Worm (Caenorhabditis elegans): ENCODE data around the gene abts-3.

Gene abts-3

ce11 chrII:6176154-6176897 is 43.6 kb downstream of the abts-3 start:
- TF ChIP-seq unc-39 (tag; optimal IDR thresholded peaks at IDR 0.05) (no peak), ham-2 (GFP tag; optimal IDR thresholded peaks at IDR 0.05) (no peak), elt-1 (tag; optimal IDR thresholded peaks at IDR 0.05; ENCODE audit: borderline replicate concordance, insufficient read depth) (peak; percentile 59), ztf-11 (tag; optimal IDR thresholded peaks at IDR 0.05) (no peak)

DNA sequence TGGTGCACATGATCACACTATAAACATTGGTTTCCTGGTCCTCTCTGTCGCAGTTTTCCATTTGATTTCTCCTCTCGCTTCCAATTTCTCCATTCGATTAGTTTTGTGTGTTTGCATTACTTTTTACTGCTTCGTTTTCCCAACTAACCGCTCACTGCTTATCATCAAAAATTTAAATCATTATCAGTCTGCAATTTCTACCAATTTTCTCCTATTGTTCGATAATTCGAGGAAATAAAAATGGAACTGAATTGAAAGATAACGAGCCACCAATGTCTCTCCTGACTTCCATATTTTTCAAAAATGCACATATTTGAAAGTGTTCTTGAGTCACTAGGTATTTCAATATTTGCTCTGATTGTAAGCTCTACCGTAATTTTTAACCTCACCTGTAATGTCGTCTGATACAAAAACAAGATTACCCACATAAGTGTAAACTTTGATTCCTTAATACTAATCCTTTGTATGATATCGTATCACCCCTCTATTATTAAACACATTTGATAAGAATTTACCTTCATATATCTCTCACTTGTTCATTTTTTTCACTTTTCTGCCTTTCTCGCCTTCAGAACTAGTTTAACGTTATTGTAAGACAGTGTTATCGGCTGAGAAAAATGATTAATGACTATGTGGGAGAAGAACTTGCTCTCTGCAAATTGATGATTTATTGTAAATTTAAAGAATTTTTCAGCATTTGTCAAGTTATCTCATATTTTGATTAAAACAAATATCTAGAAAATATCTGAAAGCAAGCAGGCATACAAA is 45.5 kb downstream of the abts-3 start:
- no peak for TF ChIP-seq sptf-1 (tag; optimal IDR thresholded peaks at IDR 0.05)
- no peak for TF ChIP-seq mab-5 (tag; optimal IDR thresholded peaks at IDR 0.05)
- TF ChIP-seq ces-1 (GFP tag; optimal IDR thresholded peaks at IDR 0.05) = no peak
- no peak for TF ChIP-seq mls-2 (tag; optimal IDR thresholded peaks at IDR 0.05)
- no peak for TF ChIP-seq cnd-1 (tag; optimal IDR thresholded peaks at IDR 0.05)
- TF ChIP-seq lin-32 (GFP tag; optimal IDR thresholded peaks at IDR 0.05) = no peak
- TF ChIP-seq M03D4.4 (tag; optimal IDR thresholded peaks at IDR 0.05) = no peak
- TF ChIP-seq sem-2 (GFP tag; optimal IDR thresholded peaks at IDR 0.05) = no peak
- TF ChIP-seq snpc-4 (tag; optimal IDR thresholded peaks at IDR 0.05) = no peak
- no peak for TF ChIP-seq nhr-28 (tag; optimal IDR thresholded peaks at IDR 0.05)
- TF ChIP-seq ham-2 (GFP tag; optimal IDR thresholded peaks at IDR 0.05) = no peak

DNA sequence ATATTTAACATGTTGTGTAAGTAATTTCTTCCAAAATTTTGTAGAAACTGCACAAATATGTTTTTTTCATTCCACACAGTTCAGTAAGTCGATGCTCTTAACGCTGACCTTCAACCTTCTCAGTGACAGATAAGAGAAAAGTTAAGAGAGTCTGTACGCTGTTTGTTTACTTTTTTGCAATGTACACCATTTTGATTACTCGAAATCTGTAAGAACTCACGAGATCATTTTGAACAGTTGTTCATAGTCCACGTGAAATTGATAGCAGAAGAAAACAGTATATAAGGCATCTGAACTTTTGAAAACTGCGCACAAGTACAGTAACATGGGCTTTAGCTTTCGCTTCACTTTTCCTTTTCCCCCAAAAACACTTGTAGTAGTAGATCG is 46.0 kb downstream of the abts-3 start:
- no peak for TF ChIP-seq elt-1 (tag; optimal IDR thresholded peaks at IDR 0.05; ENCODE audit: borderline replicate concordance, insufficient read depth)
- TF ChIP-seq zip-8 (tag; optimal IDR thresholded peaks at IDR 0.05) = no peak
- no peak for TF ChIP-seq drap-1 (GFP tag; optimal IDR thresholded peaks at IDR 0.05)
- TF ChIP-seq sptf-1 (tag; optimal IDR thresholded peaks at IDR 0.05) = no peak
- TF ChIP-seq bed-3 (GFP tag; optimal IDR thresholded peaks at IDR 0.05) = no peak

DNA sequence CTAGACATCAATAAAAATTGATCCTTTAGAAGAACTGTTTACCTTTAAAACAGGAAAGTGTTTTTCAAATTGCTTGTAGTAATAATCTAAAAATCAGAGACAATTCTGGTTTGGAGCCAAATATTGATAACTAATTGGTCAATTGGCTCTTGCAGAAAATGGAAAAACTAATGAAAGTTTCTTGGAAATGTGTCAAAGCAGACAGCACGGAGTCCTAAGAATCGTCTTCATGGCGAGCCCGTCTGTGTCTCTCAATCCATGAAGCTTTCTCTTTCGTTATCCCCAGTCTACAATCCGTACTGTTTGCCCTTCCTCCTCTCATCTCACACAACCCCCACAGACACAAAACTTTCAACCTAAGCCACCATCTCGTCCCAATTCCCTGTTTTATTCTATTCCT is 46.8 kb downstream of the abts-3 start, which contains the start of gene F40H3.1:
F40H3.1 (plus strand) TSS at position 301 of the 400 bp plus-strand sequence.
- TF ChIP-seq ceh-39 (tag; optimal IDR thresholded peaks at IDR 0.05) = no peak
- TF ChIP-seq unc-39 (tag; optimal IDR thresholded peaks at IDR 0.05) = no peak
- TF ChIP-seq ceh-83 (GFP tag; optimal IDR thresholded peaks at IDR 0.05) = no peak
- no peak for TF ChIP-seq M03D4.4 (tag; optimal IDR thresholded peaks at IDR 0.05)
- no peak for TF ChIP-seq ces-1 (GFP tag; optimal IDR thresholded peaks at IDR 0.05)
- TF ChIP-seq mep-1 (tag; optimal IDR thresholded peaks at IDR 0.05) = no peak
- TF ChIP-seq drap-1 (GFP tag; optimal IDR thresholded peaks at IDR 0.05) = no peak
- TF ChIP-seq elt-1 (tag; optimal IDR thresholded peaks at IDR 0.05; ENCODE audit: borderline replicate concordance, insufficient read depth) = no peak
- TF ChIP-seq hlh-1 (tag; optimal IDR thresholded peaks at IDR 0.05) = no peak
- no peak for TF ChIP-seq pha-4 (tag; optimal IDR thresholded peaks at IDR 0.05)
- no peak for TF ChIP-seq blmp-1 (tag; optimal IDR thresholded peaks at IDR 0.05)
- no peak for TF ChIP-seq nhr-12 (tag; optimal IDR thresholded peaks at IDR 0.05)
- no peak for TF ChIP-seq unc-62 (GFP tag; optimal IDR thresholded peaks at IDR 0.05)
- no peak for TF ChIP-seq sptf-1 (tag; optimal IDR thresholded peaks at IDR 0.05)
- no peak for TF ChIP-seq lsy-2 (tag; optimal IDR thresholded peaks at IDR 0.05)
- TF ChIP-seq nhr-76 (tag; optimal IDR thresholded peaks at IDR 0.05) = no peak
- no peak for TF ChIP-seq elt-3 (tag; optimal IDR thresholded peaks at IDR 0.05)
- TF ChIP-seq ztf-11 (tag; optimal IDR thresholded peaks at IDR 0.05) = no peak
- no peak for TF ChIP-seq nhr-28 (tag; optimal IDR thresholded peaks at IDR 0.05)

ce11 chrII:6180552-6180951 is 47.9 kb downstream of the abts-3 start:
- no peak for TF ChIP-seq elt-3 (tag; optimal IDR thresholded peaks at IDR 0.05)
- TF ChIP-seq blmp-1 (tag; optimal IDR thresholded peaks at IDR 0.05) = no peak
- no peak for TF ChIP-seq M03D4.4 (tag; optimal IDR thresholded peaks at IDR 0.05)
- TF ChIP-seq nhr-237 (tag; optimal IDR thresholded peaks at IDR 0.05) = no peak
- TF ChIP-seq zip-8 (tag; optimal IDR thresholded peaks at IDR 0.05) = no peak
- no peak for TF ChIP-seq mls-2 (tag; optimal IDR thresholded peaks at IDR 0.05)
